Worm (Caenorhabditis elegans): ENCODE results near the gene F58F9.3.

DNA sequence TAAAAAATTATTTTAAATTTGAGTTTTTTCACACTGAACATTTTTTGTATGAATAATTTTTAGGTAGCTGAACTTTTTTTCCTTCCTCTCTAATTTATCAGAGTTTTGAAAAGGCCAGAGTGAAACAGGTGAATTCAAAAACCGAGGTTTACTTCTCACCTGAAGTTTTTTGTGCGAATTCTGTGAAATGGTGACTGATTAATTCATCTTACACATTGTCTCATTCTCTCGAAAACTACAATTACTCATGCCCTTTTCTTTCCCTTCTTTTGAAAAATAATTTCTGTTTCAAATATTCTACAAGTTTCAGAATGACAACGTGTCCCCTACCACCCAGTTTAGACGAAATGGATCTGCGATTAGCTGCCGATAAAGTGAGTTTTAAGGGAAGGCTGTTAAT, 31.3 kb upstream of the F58F9.3 start, which contains the start of gene tkr-2:
- TF ChIP-seq him-1 (tag; optimal IDR thresholded peaks at IDR 0.05) = no peak
- no peak for TF ChIP-seq dao-5 (tag; optimal IDR thresholded peaks at IDR 0.05)

All from whole organism, L4/young adult.